Worm (Caenorhabditis elegans) whole organism, L1 larva: ENCODE measurements around the gene Y43B11AR.1.

ENCODE experiments used
- blmp-1 ChIP-seq: fragments of 150-350 bp; optimal IDR thresholded peaks from 2 replicates; lab custom pipeline; 2014; ENCODE audit warnings: missing biosample characterization, missing genetic modification characterization
- ces-1 ChIP-seq: fragments of 150-350 bp; optimal IDR thresholded peaks from 2 replicates; lab custom pipeline; 2014; ENCODE audit warnings: missing biosample characterization, missing genetic modification reagents, missing genetic modification characterization
- efl-1 ChIP-seq, 4 experiments: fragments of 150-350 bp; optimal IDR thresholded peaks in 3 of 4; peaks in 1 of 4; 1 replicate in 1 of 4; 2 replicates in 3 of 4; lab custom pipeline; 2014; ENCODE audit warnings: missing biosample characterization in 2 of 4, missing genetic modification characterization in 2 of 4, missing genetic modification reagents in 2 of 4
- fkh-10 ChIP-seq: sonication (generic microtip); optimal IDR thresholded peaks from 2 replicates; lab custom pipeline; 2017; ENCODE audit warnings: missing biosample characterization, missing genetic modification reagents, missing genetic modification characterization
- fos-1 ChIP-seq: fragments of 150-350 bp; optimal IDR thresholded peaks from 2 replicates; lab custom pipeline; 2014; ENCODE audit warnings: missing biosample characterization, missing genetic modification characterization
- lin-15B ChIP-seq: fragments of 150-350 bp; sonication (generic microtip); optimal IDR thresholded peaks from 3 replicates; lab custom pipeline; 2014; ENCODE audit warnings: missing biosample characterization, missing genetic modification characterization
- nhr-12 ChIP-seq: sonication (generic microtip); optimal IDR thresholded peaks from 2 replicates; lab custom pipeline; 2017; ENCODE audit warnings: missing biosample characterization, missing genetic modification characterization
- unc-62 ChIP-seq: fragments of 150-350 bp; optimal IDR thresholded peaks from 2 replicates; lab custom pipeline; 2014; ENCODE audit warnings: missing biosample characterization, missing genetic modification reagents, missing genetic modification characterization

ce11 chrIV:7097450-7097849, 16.1 kb downstream of the Y43B11AR.1 start:
- no peak for TF ChIP-seq efl-1 (optimal IDR thresholded peaks at IDR 0.05; lab: Kevin White, UChicago)
- TF ChIP-seq efl-1 (GFP tag; optimal IDR thresholded peaks at IDR 0.05 in 1 of 2; lab: Kevin White, UChicago): no peak
- TF ChIP-seq fos-1 (tag; lab: Kevin White, UChicago): no peak
- TF ChIP-seq ces-1: no peak
- no peak for TF ChIP-seq fkh-10
- no peak for TF ChIP-seq blmp-1 (tag; lab: Kevin White, UChicago)
- no peak for TF ChIP-seq lin-15B (tag; lab: Kevin White, UChicago)
- TF ChIP-seq unc-62 (GFP tag; lab: Kevin White, UChicago): no peak
- TF ChIP-seq nhr-12 (tag; lab: Kevin White, UChicago): no peak
